Fruit fly (Drosophila melanogaster): Measurements from ENCODE around the gene ND-B14.5B.
A peak's percentile ranks its signal among the peaks of the same experiment; 100 is the strongest.

ND-B14.5B gene

DNA sequence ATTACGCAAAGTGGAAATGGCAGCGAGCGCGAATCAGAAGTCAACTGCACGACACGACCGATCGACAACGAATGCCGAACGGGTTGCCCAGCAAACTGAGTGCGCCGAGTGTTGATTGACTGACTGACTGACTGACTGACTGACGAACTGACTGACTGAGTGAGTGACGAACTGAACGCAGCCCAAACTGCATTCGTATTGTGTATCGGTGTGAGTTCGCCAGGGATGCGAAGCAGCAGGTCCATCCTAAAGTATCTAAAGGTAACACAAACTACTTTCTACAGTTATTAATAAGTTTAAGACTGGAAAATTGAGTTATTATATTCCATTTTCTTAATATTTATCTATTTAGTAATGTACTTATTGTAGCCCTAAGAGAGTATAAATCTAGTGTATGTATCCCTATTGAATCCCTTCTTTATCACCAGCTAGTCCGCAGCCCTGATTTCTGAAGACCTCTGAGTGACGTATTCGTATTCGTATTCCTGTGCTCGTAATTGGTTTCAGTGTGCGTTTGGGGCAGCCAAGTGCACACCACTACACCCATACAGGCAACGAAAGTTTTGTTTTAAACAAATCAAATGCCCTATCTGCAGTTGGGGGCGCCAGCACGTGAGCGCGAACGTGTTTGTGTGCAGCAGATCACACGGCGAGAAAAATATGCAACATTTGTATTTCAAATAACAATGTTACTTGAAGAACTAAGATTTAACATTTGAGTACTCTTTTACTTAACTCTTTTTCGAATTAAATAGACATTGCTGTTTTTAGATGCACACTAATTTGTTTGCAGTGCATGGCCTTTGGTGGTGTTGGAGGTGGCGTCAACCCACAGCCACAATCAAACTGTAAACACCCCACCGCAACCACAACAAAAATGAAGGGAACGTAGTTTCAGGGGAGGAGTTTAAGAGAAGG, 7.3 kb upstream of the ND-B14.5B start (continued):
- TF ChIP-seq cas (GFP tag; IDR thresholded peaks at IDR 0.05) (peak; percentile 70), Tbp (GFP tag; optimal IDR thresholded peaks at IDR 0.05) (no peak), Dad (GFP tag; optimal IDR thresholded peaks at IDR 0.05) (peak; percentile 91), HmgD (GFP tag; optimal IDR thresholded peaks at IDR 0.05) (peak; percentile 83), chm (GFP tag; IDR thresholded peaks at IDR 0.05) (peak; percentile 98), CG15601 (tag; optimal IDR thresholded peaks at IDR 0.05) (peak; percentile 95), BEAF-32 (GFP tag; optimal IDR thresholded peaks at IDR 0.05) (no peak), Max (GFP tag; optimal IDR thresholded peaks at IDR 0.05) (peak; percentile 90), zf30C (GFP tag; optimal IDR thresholded peaks at IDR 0.05) (peak; percentile 88), Deaf1 (tag; optimal IDR thresholded peaks at IDR 0.05) (peak; percentile 90), CG2129 (GFP tag; IDR thresholded peaks at IDR 0.05; ENCODE audit: partially characterized antibody) (no peak), chn (GFP tag; optimal IDR thresholded peaks at IDR 0.05) (peak; percentile 96), sens-2 (GFP tag; IDR thresholded peaks at IDR 0.05) (peak; percentile 93), Spps (tag; optimal IDR thresholded peaks at IDR 0.05) (peak; percentile 91), tio (GFP tag; optimal IDR thresholded peaks at IDR 0.05) (peak; percentile 89), CG31441 (GFP tag; IDR thresholded peaks at IDR 0.05) (peak; percentile 97), Blimp-1 (GFP tag; optimal IDR thresholded peaks at IDR 0.05) (peak; percentile 96), sug (tag; optimal IDR thresholded peaks at IDR 0.05) (peak; percentile 87), ssp (GFP tag; IDR thresholded peaks at IDR 0.05) (peak; percentile 90), sna (GFP tag; IDR thresholded peaks at IDR 0.05; ENCODE audit: partially characterized antibody) (no peak), NC2β (GFP tag; optimal IDR thresholded peaks at IDR 0.05) (peak; percentile 96), CG17359 (tag; optimal IDR thresholded peaks at IDR 0.05) (peak; percentile 97), CG17385 (GFP tag; optimal IDR thresholded peaks at IDR 0.05) (peak; percentile 90), Dip3 (GFP tag; optimal IDR thresholded peaks at IDR 0.05) (peak; percentile 76), slou (GFP tag; optimal IDR thresholded peaks at IDR 0.05) (peak; percentile 55), HLH3B (GFP tag; IDR thresholded peaks at IDR 0.05) (peak; percentile 96), CG1602 (GFP tag; optimal IDR thresholded peaks at IDR 0.05) (peak; percentile 94), klu (GFP tag; IDR thresholded peaks at IDR 0.05) (peak; percentile 85), CTCF (GFP tag; optimal IDR thresholded peaks at IDR 0.05) (peak; percentile 59), CG3995 (GFP tag; optimal IDR thresholded peaks at IDR 0.05) (peak; percentile 13), ab (GFP tag; optimal IDR thresholded peaks at IDR 0.05) (peak; percentile 89), CG6175 (GFP tag; IDR thresholded peaks at IDR 0.05) (peak; percentile 75; the same call in 2 of the 3 replicates), CG17612 (GFP tag; IDR thresholded peaks at IDR 0.05) (peak; percentile 69), CG11504 (tag; optimal IDR thresholded peaks at IDR 0.05) (peak; percentile 95), CG6254 (GFP tag; optimal IDR thresholded peaks at IDR 0.05) (peak; percentile 93), pb (GFP tag; optimal IDR thresholded peaks at IDR 0.05) (peak; percentile 93), nau (GFP tag; optimal IDR thresholded peaks at IDR 0.05) (peak; percentile 91), Dbx (GFP tag; IDR thresholded peaks at IDR 0.05) (0 out of 3 replicates have a peak, but pooled peaks have one; percentile 42), CG14965 (GFP tag; optimal IDR thresholded peaks at IDR 0.05; ENCODE audit: borderline replicate concordance) (peak; percentile 87), D (optimal IDR thresholded peaks at IDR 0.05) (no peak), D (GFP tag; optimal IDR thresholded peaks at IDR 0.05) (peak; percentile 97), CG13296 (GFP tag; optimal IDR thresholded peaks at IDR 0.05) (peak; percentile 78), zen2 (GFP tag; IDR thresholded peaks at IDR 0.05; ENCODE audit: partially characterized antibody) (no peak), insv (GFP tag; optimal IDR thresholded peaks at IDR 0.05) (peak; percentile 18 to 45), tin (GFP tag; optimal IDR thresholded peaks at IDR 0.05) (peak; percentile 96), CG1647 (GFP tag; optimal IDR thresholded peaks at IDR 0.05) (peak; percentile 90), amos (GFP tag; IDR thresholded peaks at IDR 0.05; ENCODE audit: partially characterized antibody) (no peak), pzg (GFP tag; optimal IDR thresholded peaks at IDR 0.05) (no peak), HLH54F (GFP tag; optimal IDR thresholded peaks at IDR 0.05) (peak; percentile 88)

All from whole organism, embryonic.